Worm (Caenorhabditis elegans) whole organism, L1 larva: ENCODE results near the gene T10H9.1.

ENCODE experiments used
- ama-1 ChIP-seq: fragments of 150-350 bp; optimal IDR thresholded peaks from 2 replicates; lab custom pipeline; 2014
- blmp-1 ChIP-seq: fragments of 150-350 bp; optimal IDR thresholded peaks from 2 replicates; lab custom pipeline; 2014; ENCODE audit warnings: missing biosample characterization, missing genetic modification characterization
- ceh-63 ChIP-seq: fragments of 200-800 bp; sonication (Bioruptor generic); optimal IDR thresholded peaks from 2 replicates; lab custom pipeline; 2018; ENCODE audit warnings: mild to moderate bottlenecking, missing genetic modification characterization, missing compliant biosample characterization
- ceh-8 ChIP-seq: fragments of 200-800 bp; sonication (Bioruptor generic); optimal IDR thresholded peaks from 2 replicates; lab custom pipeline; 2018; ENCODE audit warnings: mild to moderate bottlenecking, missing genetic modification characterization, moderate library complexity, missing compliant biosample characterization
- ceh-88 ChIP-seq: fragments of 200-800 bp; sonication (Bioruptor generic); IDR thresholded peaks from 2 replicates; pipeline ENCODE4 v1.3.6; 2022; ENCODE audit warnings: missing genetic modification characterization, missing compliant biosample characterization
- ceh-90 ChIP-seq: sonication (generic microtip); optimal IDR thresholded peaks from 2 replicates; lab custom pipeline; 2016; ENCODE audit warnings: missing genetic modification characterization, missing compliant biosample characterization
- dpl-1 ChIP-seq, 3 experiments: fragments of 150-350 bp in 2 of 3; sonication (generic microtip) in 1 of 3; optimal IDR thresholded peaks; 2 replicates each; lab custom pipeline; 2014 to 2017; ENCODE audit warnings: missing biosample characterization in 3 of 3, missing genetic modification characterization in 3 of 3, missing genetic modification reagents in 3 of 3
- efl-1 ChIP-seq, 4 experiments: fragments of 150-350 bp; optimal IDR thresholded peaks in 3 of 4; peaks in 1 of 4; 1 replicate in 1 of 4; 2 replicates in 3 of 4; lab custom pipeline; 2014; ENCODE audit warnings: missing biosample characterization in 2 of 4, missing genetic modification characterization in 2 of 4, missing genetic modification reagents in 2 of 4
- efl-3 ChIP-seq: fragments of 200-800 bp; sonication (Bioruptor generic); optimal IDR thresholded peaks from 2 replicates; lab custom pipeline; 2018; ENCODE audit warnings: mild to moderate bottlenecking, missing genetic modification characterization, missing compliant biosample characterization
- egl-13 ChIP-seq: sonication (generic microtip); optimal IDR thresholded peaks from 2 replicates; lab custom pipeline; 2016; ENCODE audit warnings: missing genotype, missing genetic modification reagents, missing genetic modification characterization, missing compliant biosample characterization
- elt-2 ChIP-seq: sonication (generic microtip); optimal IDR thresholded peaks from 2 replicates; lab custom pipeline; 2016; ENCODE audit warnings: missing genetic modification characterization, mild to moderate bottlenecking, inconsistent platforms, missing compliant biosample characterization, missing genetic modification reagents
- elt-3 ChIP-seq, 6 experiments: fragments of 150-350 bp in 1 of 6; sonication (generic microtip); optimal IDR thresholded peaks; 2 replicates each; lab custom pipeline; 2017 to 2018; ENCODE audit warnings: missing biosample characterization in 6 of 6, missing genetic modification characterization in 6 of 6, inconsistent platforms in 1 of 6
- fkh-4 ChIP-seq: sonication (generic microtip); optimal IDR thresholded peaks from 2 replicates; lab custom pipeline; 2016; ENCODE audit warnings: missing compliant biosample characterization, missing genetic modification characterization, borderline replicate concordance
- lin-15B ChIP-seq: fragments of 150-350 bp; sonication (generic microtip); optimal IDR thresholded peaks from 3 replicates; lab custom pipeline; 2014; ENCODE audit warnings: missing biosample characterization, missing genetic modification characterization
- lin-35 ChIP-seq, 2 experiments: fragments of 150-350 bp; optimal IDR thresholded peaks; 2 replicates each; lab custom pipeline; 2014; ENCODE audit warnings: missing biosample characterization in 2 of 2, missing genetic modification characterization in 2 of 2, missing genetic modification reagents in 2 of 2
- nhr-20 ChIP-seq: sonication (generic microtip); optimal IDR thresholded peaks from 2 replicates; lab custom pipeline; 2016; ENCODE audit warnings: mild to moderate bottlenecking, missing genetic modification characterization, missing compliant biosample characterization
- nhr-85 ChIP-seq: sonication (generic microtip); peaks from one replicate; lab custom pipeline; 2016; ENCODE audit warnings: missing genetic modification characterization, inconsistent platforms, missing compliant biosample characterization
- pax-3 ChIP-seq: fragments of 200-800 bp; sonication (Bioruptor generic); optimal IDR thresholded peaks from 2 replicates; lab custom pipeline; 2018; ENCODE audit warnings: mild to moderate bottlenecking, missing genetic modification characterization, moderate library complexity, missing compliant biosample characterization
- unc-130 ChIP-seq: fragments of 150-350 bp; optimal IDR thresholded peaks from 2 replicates; lab custom pipeline; 2017; ENCODE audit warnings: missing biosample characterization, missing genetic modification characterization, inconsistent platforms
- unc-86 ChIP-seq: sonication (generic microtip); optimal IDR thresholded peaks from 2 replicates; lab custom pipeline; 2016; ENCODE audit warnings: missing genetic modification characterization, missing compliant biosample characterization

The T10H9.1 gene

DNA sequence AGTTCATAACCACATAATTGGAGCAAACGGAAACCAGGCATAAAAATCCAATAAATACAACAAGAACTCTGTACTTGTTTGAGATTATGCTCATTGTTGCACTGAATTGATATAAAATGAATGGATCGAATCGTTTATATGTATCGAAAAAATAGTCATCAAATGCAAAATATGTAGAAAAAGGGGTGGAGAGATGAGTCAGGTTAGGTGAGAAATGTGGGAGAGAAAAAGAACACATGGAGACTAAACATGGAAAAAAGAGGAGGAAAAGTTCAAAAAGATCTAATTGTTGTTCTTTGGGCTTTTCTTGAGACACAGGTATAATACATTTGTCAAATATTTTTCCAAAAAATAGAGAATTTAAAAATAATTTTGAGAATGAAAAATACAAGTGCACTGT is 39.0 kb downstream of the T10H9.1 start, which contains the start of gene K11G9.5:
Gene K11G9.5 (minus strand): TSS at position 101 of the 400 bp plus-strand sequence.
- TF ChIP-seq efl-1 (optimal IDR thresholded peaks at IDR 0.05; lab: Kevin White, UChicago), result no peak
- peak in 1 of 2 experiments; percentile 52 for TF ChIP-seq efl-1 (GFP tag; optimal IDR thresholded peaks at IDR 0.05 in 1 of 2; lab: Kevin White, UChicago)
- TF ChIP-seq unc-86 (tag; lab: Kevin White, UChicago), result no peak

DNA sequence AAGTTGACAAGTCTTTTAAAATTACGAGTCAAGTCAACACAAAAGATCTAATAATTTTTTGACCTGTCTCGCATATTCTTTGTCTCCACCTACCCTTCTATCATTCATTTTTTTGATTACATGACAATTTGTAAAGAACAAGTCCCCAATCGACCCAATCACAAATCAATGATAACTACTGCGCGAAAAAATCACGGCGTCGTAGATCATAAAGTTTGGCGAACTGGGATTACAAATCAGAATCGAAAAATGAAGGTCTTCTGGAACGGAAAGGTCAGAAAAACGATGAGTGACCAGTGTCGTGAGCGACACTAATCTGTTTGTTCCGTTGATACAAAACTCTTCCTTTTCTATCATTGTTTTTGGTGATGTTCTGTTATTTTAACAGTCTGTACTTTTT is 40.7 kb downstream of the T10H9.1 start:
- no peak for TF ChIP-seq lin-15B (tag; lab: Kevin White, UChicago)
- no peak for TF ChIP-seq pax-3
- peak in 1 of 6 experiments; percentile 7 for TF ChIP-seq elt-3 (tag; optimal IDR thresholded peaks at IDR 0.05; lab: Kevin White, UChicago)
- peak; percentile 22 for TF ChIP-seq blmp-1 (tag; lab: Kevin White, UChicago)
- TF ChIP-seq dpl-1 (GFP tag; optimal IDR thresholded peaks at IDR 0.05; lab: Kevin White, UChicago), result no peak

DNA sequence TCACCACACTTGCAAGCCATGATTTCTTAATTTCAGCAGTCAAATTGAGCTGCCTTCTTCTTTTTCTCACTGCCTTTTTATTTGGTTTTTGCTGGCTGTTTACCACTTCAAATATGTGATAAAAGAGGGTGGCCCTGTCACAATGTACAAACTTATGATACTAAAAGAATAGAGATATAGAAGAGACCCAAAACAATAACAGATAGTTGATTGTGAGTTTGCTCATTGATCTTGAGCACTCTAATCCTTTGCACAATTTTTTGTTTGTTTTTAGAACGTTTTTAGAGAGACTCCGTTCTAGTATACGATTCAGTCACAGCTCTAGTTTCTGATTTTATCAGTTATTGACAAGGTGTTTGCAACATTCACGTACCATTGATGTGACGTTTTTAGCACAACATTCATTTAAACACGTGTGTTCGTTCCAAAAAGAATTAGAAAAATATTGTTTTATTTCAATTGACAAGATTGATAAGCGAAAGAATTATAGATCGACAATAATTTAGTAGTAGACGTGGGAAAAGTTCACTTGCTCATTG is 42.5 kb downstream of the T10H9.1 start, which contains the start of gene mtl-1:
Gene mtl-1 (minus strand): TSS at position 51 of the 539 bp plus-strand sequence.
- TF ChIP-seq elt-2 (peak; percentile 53), ceh-63 (no peak), efl-1 (optimal IDR thresholded peaks at IDR 0.05; lab: Kevin White, UChicago) (no peak), efl-1 (GFP tag; optimal IDR thresholded peaks at IDR 0.05 in 1 of 2; lab: Kevin White, UChicago) (peak in 1 of 2 experiments; percentile 39)

DNA sequence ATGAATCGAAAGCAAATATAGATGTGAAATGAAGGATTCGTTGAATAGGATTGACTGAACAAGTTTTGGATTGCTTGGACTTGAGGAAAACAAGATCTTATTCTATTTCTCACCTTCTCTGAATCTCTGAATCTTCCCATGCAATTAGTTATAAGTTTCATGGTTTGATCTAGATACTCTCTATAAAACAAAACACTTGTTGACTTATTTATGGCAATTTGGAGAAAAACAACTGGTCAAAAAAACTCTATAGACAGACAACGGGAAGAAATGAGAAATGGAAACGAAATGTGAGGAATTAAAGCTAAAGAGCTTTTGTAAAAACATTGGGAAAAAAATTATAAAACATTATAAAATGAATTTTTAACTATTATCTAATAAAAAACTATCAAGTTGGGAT is 45.3 kb downstream of the T10H9.1 start, which contains the start of gene W02F12.8:
Gene W02F12.8 (minus strand): TSS at position 101 of the 400 bp plus-strand sequence.
- no peak for TF ChIP-seq lin-35 (GFP tag; optimal IDR thresholded peaks at IDR 0.05; lab: Kevin White, UChicago)
- TF ChIP-seq ceh-8 (GFP tag; lab: Kevin White, UChicago), result no peak
- peak; percentile 8 for TF ChIP-seq blmp-1 (tag; lab: Kevin White, UChicago)

DNA sequence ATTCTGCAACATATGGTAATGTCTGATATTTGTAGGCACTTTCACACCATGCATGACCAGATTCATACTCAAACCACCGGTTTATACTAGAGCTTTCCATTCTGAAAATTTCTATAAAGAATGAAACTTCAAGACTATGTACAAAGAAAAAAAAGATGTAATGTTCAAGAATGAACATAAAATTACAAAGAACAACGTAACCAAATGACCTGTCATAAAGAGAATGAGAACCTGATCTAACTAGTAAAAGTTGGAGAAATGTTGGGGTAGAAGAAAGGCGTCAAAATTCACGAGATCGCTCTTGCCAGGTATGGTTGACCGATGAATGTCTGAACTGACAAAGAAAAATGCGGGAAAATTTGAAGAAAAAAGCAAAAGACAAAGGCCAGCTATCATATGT is 48.1 kb downstream of the T10H9.1 start, which contains the start of gene W02F12.2:
Gene W02F12.2 (minus strand): TSS at position 101 of the 400 bp plus-strand sequence.
- TF ChIP-seq blmp-1 (tag; lab: Kevin White, UChicago), result peak; percentile 18
- no peak for TF ChIP-seq efl-3
- no peak for TF ChIP-seq egl-13 (tag; lab: Kevin White, UChicago)
- no peak for TF ChIP-seq ceh-90 (tag; lab: Kevin White, UChicago)
- TF ChIP-seq, all 84 proteins: peak for 1

DNA sequence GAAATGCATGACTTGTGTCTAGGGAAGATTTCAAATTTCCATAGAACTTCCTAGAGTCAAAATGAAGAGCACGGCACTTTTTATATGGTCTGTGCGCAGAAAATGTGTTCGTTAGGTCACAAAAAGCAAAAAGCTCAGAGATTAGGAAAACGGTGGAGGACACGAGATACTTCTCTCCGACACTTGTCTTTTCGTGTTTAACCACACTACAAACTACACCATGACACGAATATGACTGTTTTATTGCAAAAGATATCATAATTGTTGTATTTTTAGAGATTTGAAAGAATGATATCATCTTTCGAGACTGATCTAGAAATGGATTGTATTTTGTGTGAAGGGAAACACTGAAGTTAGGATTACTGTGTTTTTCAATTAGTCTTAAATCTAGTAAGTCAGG is 49.6 kb downstream of the T10H9.1 start:
- TF ChIP-seq ceh-88 (GFP tag; lab: Robert Waterston, UW) (no peak), fkh-4 (tag; lab: Kevin White, UChicago) (no peak), unc-130 (tag; lab: Kevin White, UChicago) (no peak), nhr-85 (tag; lab: Kevin White, UChicago) (peak; percentile 25), nhr-20 (tag; lab: Kevin White, UChicago) (peak; percentile 18), elt-3 (tag; optimal IDR thresholded peaks at IDR 0.05; lab: Kevin White, UChicago) (no peak)
- TF ChIP-seq, all 84 proteins: peak for 2

DNA sequence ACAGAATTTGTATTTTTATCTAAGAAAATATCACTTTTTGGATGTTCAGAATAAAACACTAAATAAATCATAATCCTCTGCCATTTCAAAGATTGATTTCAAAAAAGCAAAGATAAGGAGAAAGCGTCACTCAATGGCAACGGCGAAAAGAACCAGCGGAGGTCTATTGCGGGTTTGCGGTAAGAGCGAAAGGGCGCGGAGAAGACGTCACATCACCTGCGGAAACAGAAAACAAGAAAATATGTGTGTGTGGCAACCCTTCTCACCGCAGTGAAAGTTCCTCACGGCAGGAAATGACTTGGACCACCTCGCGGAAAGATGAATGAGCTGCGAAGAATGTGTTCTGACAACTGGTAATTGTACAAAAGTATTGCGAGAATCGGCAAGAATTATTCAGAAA is 50.4 kb downstream of the T10H9.1 start:
- no peak for TF ChIP-seq ama-1 (lab: Kevin White, UChicago)
- peak; percentile 91 for TF ChIP-seq blmp-1 (tag; lab: Kevin White, UChicago)
